Fruit fly (Drosophila melanogaster) S2 (cell line): ENCODE measurements around the gene Nak.

Source experiments
- CG8478 ChIP-seq: fragments of >200 bp; optimal IDR thresholded peaks from 2 replicates; lab custom pipeline; 2018
- CTCF ChIP-seq, 2 experiments: fragments of >200 bp; optimal IDR thresholded peaks; 2 replicates each; lab custom pipeline; 2018

dm6 chr2L:18955666-18956065 is 12.9 kb downstream of the Nak start:
- no peak for TF ChIP-seq CG8478
- no peak for TF ChIP-seq CTCF (optimal IDR thresholded peaks at IDR 0.05; lab: Kevin White, UChicago)
